Fruit fly (Drosophila melanogaster) whole organism, embryonic: ENCODE results near the gene CG18788.
A peak's percentile ranks its signal among the peaks of the same experiment; 100 is the strongest.

ENCODE experiments used
- CG10267 ChIP-seq: fragments of 200-800 bp; sonication (Bioruptor generic); optimal IDR thresholded peaks from 2 replicates; lab custom pipeline; 2018; ENCODE audit warnings: missing biosample characterization, mild to moderate bottlenecking, missing genetic modification characterization, moderate library complexity
- CG11398 ChIP-seq: fragments of 200-800 bp; sonication (Bioruptor generic); optimal IDR thresholded peaks from 2 replicates; lab custom pipeline; 2016; ENCODE audit warnings: missing biosample characterization, missing genetic modification characterization
- CG12942 ChIP-seq: fragments of 200-800 bp; sonication (Bioruptor generic); optimal IDR thresholded peaks from 3 replicates; lab custom pipeline; 2016; ENCODE audit warnings: missing biosample characterization, missing genetic modification characterization
- CG14014 ChIP-seq: fragments of 200-800 bp; sonication (Bioruptor generic); IDR thresholded peaks from 2 replicates; pipeline ENCODE4 v1.3.6; 2022; ENCODE audit warnings: missing biosample characterization, missing genetic modification characterization
- CG1602 ChIP-seq: fragments of 200-800 bp; sonication (Bioruptor generic); optimal IDR thresholded peaks from 3 replicates; lab custom pipeline; 2016; ENCODE audit warnings: missing biosample characterization, missing genetic modification characterization
- CG17186 ChIP-seq: fragments of 200-800 bp; sonication (Bioruptor generic); optimal IDR thresholded peaks from 3 replicates; lab custom pipeline; 2017; ENCODE audit warnings: missing biosample characterization, missing genetic modification reagents, missing genetic modification characterization
- CG17802 ChIP-seq: fragments of 200-800 bp; sonication (Bioruptor generic); optimal IDR thresholded peaks from 2 replicates; lab custom pipeline; 2018; ENCODE audit warnings: missing biosample characterization, mild to moderate bottlenecking, missing genetic modification characterization, moderate library complexity
- CG2120 ChIP-seq: fragments of 200-800 bp; sonication (Bioruptor generic); optimal IDR thresholded peaks from 3 replicates; lab custom pipeline; 2016; ENCODE audit warnings: missing biosample characterization, missing genetic modification characterization
- CG32532 ChIP-seq: fragments of 200-800 bp; sonication (Bioruptor generic); IDR thresholded peaks from 2 replicates; pipeline ENCODE4 v1.3.6; 2022; ENCODE audit warnings: missing biosample characterization, missing genetic modification characterization
- CG4707 ChIP-seq: fragments of 200-800 bp; sonication (Bioruptor generic); optimal IDR thresholded peaks from 2 replicates; lab custom pipeline; 2018; ENCODE audit warnings: missing biosample characterization, mild to moderate bottlenecking, missing genetic modification characterization, moderate library complexity
- CG5245 ChIP-seq: fragments of 200-800 bp; sonication (Bioruptor generic); optimal IDR thresholded peaks from 3 replicates; lab custom pipeline; 2016; ENCODE audit warnings: missing biosample characterization, missing genetic modification characterization
- CG6854 ChIP-seq: fragments of 200-800 bp; sonication (Bioruptor generic); optimal IDR thresholded peaks from 3 replicates; lab custom pipeline; 2017; ENCODE audit warnings: missing biosample characterization, mild to moderate bottlenecking, missing genetic modification characterization
- CG7839 ChIP-seq: fragments of 200-800 bp; sonication (Bioruptor generic); optimal IDR thresholded peaks from 3 replicates; lab custom pipeline; 2018; ENCODE audit warnings: missing biosample characterization, mild to moderate bottlenecking, missing genetic modification characterization, moderate library complexity
- CG8281 ChIP-seq: fragments of 200-800 bp; sonication (Bioruptor generic); optimal IDR thresholded peaks from 2 replicates; lab custom pipeline; 2018; ENCODE audit warnings: missing biosample characterization, mild to moderate bottlenecking, missing genetic modification characterization, moderate library complexity
- CG8765 ChIP-seq: fragments of 200-800 bp; sonication (Bioruptor generic); IDR thresholded peaks from 2 replicates; pipeline ENCODE4 v1.3.6; 2022; ENCODE audit warnings: missing biosample characterization, missing genetic modification characterization
- CG9817 ChIP-seq: fragments of 200-800 bp; sonication (Bioruptor generic); optimal IDR thresholded peaks from 2 replicates; lab custom pipeline; 2018; ENCODE audit warnings: missing biosample characterization, mild to moderate bottlenecking, missing genetic modification characterization, moderate library complexity
- Camta ChIP-seq: fragments of 200-800 bp; sonication (Bioruptor generic); optimal IDR thresholded peaks from 2 replicates; lab custom pipeline; 2016; ENCODE audit warnings: missing biosample characterization, missing genetic modification characterization
- CoRest ChIP-seq: fragments of 200-800 bp; sonication (Bioruptor generic); optimal IDR thresholded peaks from 3 replicates; lab custom pipeline; 2018; ENCODE audit warnings: missing biosample characterization, mild to moderate bottlenecking, missing genetic modification characterization, moderate library complexity
- D ChIP-seq, 2 experiments: fragments of 200-800 bp in 1 of 2; fragments of >200 bp in 1 of 2; sonication (Bioruptor generic) in 1 of 2; optimal IDR thresholded peaks; 2 replicates in 1 of 2; 3 replicates in 1 of 2; lab custom pipeline; 2017; ENCODE audit warnings: mild to moderate bottlenecking in 1 of 2, missing biosample characterization in 1 of 2, missing genetic modification characterization in 1 of 2, missing genetic modification reagents in 1 of 2
- Dbx ChIP-seq: fragments of 200-800 bp; sonication (Bioruptor generic); IDR thresholded peaks from 3 replicates; pipeline ENCODE4 v1.3.6; 2022; ENCODE audit warnings: missing biosample characterization, missing genetic modification characterization
- Dek ChIP-seq: fragments of 200-800 bp; sonication (Bioruptor generic); optimal IDR thresholded peaks from 3 replicates; lab custom pipeline; 2019; ENCODE audit warnings: missing biosample characterization, mild to moderate bottlenecking, missing genetic modification characterization, moderate library complexity
- Doc3 ChIP-seq: fragments of 200-800 bp; sonication (Bioruptor generic); IDR thresholded peaks from 3 replicates; pipeline ENCODE4 v1.3.6; 2022; ENCODE audit warnings: missing biosample characterization, missing genetic modification characterization; ENCODE audit not compliant: partially characterized antibody
- Dp ChIP-seq: fragments of 200-800 bp; sonication (Bioruptor generic); optimal IDR thresholded peaks from 2 replicates; lab custom pipeline; 2018; ENCODE audit warnings: missing biosample characterization, mild to moderate bottlenecking, missing genetic modification characterization, moderate library complexity
- Fer2 ChIP-seq: fragments of 200-800 bp; sonication (Bioruptor generic); optimal IDR thresholded peaks from 2 replicates; lab custom pipeline; 2018; ENCODE audit warnings: missing biosample characterization, mild to moderate bottlenecking, missing genetic modification characterization, moderate library complexity
- Hey ChIP-seq: fragments of 200-800 bp; sonication (Bioruptor generic); optimal IDR thresholded peaks from 3 replicates; lab custom pipeline; 2018; ENCODE audit warnings: missing biosample characterization, mild to moderate bottlenecking, missing genetic modification characterization
- HmgZ ChIP-seq: fragments of 200-800 bp; sonication (Bioruptor generic); optimal IDR thresholded peaks from 2 replicates; lab custom pipeline; 2018; ENCODE audit warnings: missing biosample characterization, mild to moderate bottlenecking, missing genetic modification characterization
- Lim3 ChIP-seq: fragments of 200-800 bp; sonication (Bioruptor generic); IDR thresholded peaks from 2 replicates; pipeline ENCODE4 v1.3.6; 2022; ENCODE audit warnings: missing biosample characterization, missing genetic modification characterization
- Mrtf ChIP-seq: fragments of 200-800 bp; sonication (Bioruptor generic); IDR thresholded peaks from 3 replicates; pipeline ENCODE4 v1.3.6; 2022; ENCODE audit warnings: missing biosample characterization, missing genetic modification characterization
- NC2α ChIP-seq: fragments of 200-800 bp; sonication (Bioruptor generic); optimal IDR thresholded peaks from 2 replicates; lab custom pipeline; 2016; ENCODE audit warnings: missing biosample characterization, missing genetic modification characterization
- Nf-YA ChIP-seq: fragments of 200-800 bp; sonication (Bioruptor generic); IDR thresholded peaks from 2 replicates; pipeline ENCODE4 v1.3.6; 2022; ENCODE audit warnings: missing biosample characterization, missing genetic modification characterization
- Rx ChIP-seq: fragments of 200-800 bp; sonication (Bioruptor generic); IDR thresholded peaks from 2 replicates; pipeline ENCODE4 v1.3.6; 2022; ENCODE audit warnings: missing biosample characterization, missing genetic modification characterization
- Sox100B ChIP-seq: fragments of 200-800 bp; sonication (Bioruptor generic); optimal IDR thresholded peaks from 3 replicates; lab custom pipeline; 2018; ENCODE audit warnings: missing biosample characterization, mild to moderate bottlenecking, missing genetic modification characterization
- Trl ChIP-seq, 3 experiments: fragments of >200 bp in 2 of 3; fragments of 200-800 bp in 1 of 3; sonication (Bioruptor generic) in 1 of 3; optimal IDR thresholded peaks; 2 replicates in 1 of 3; 3 replicates in 2 of 3; lab custom pipeline; 2016 to 2017; ENCODE audit warnings: missing biosample characterization in 1 of 3, missing genetic modification characterization in 1 of 3
- Xrp1 ChIP-seq: fragments of 200-800 bp; sonication (Bioruptor generic); IDR thresholded peaks from 2 replicates; pipeline ENCODE4 v1.3.6; 2022; ENCODE audit warnings: missing biosample characterization, missing genetic modification characterization
- abd-A ChIP-seq: fragments of 200-800 bp; sonication (Bioruptor generic); optimal IDR thresholded peaks from 3 replicates; lab custom pipeline; 2019; ENCODE audit warnings: missing biosample characterization, mild to moderate bottlenecking, missing genetic modification characterization, moderate library complexity
- al ChIP-seq: fragments of 200-800 bp; sonication (Bioruptor generic); IDR thresholded peaks from 2 replicates; pipeline ENCODE4 v1.3.6; 2022; ENCODE audit warnings: missing biosample characterization, missing genetic modification characterization
- bab2 ChIP-seq: fragments of 200-800 bp; sonication (Bioruptor generic); optimal IDR thresholded peaks from 2 replicates; lab custom pipeline; 2016; ENCODE audit warnings: missing biosample characterization, missing genetic modification characterization
- bigmax ChIP-seq: fragments of 200-800 bp; sonication (Bioruptor generic); optimal IDR thresholded peaks from 2 replicates; lab custom pipeline; 2018; ENCODE audit warnings: missing biosample characterization, mild to moderate bottlenecking, missing genetic modification characterization
- chif ChIP-seq, 2 experiments: fragments of 200-800 bp; sonication (Bioruptor generic); optimal IDR thresholded peaks; 3 replicates each; lab custom pipeline; 2016; ENCODE audit warnings: missing biosample characterization in 2 of 2, missing genetic modification characterization in 2 of 2
- gfzf ChIP-seq: fragments of 200-800 bp; sonication (Bioruptor generic); optimal IDR thresholded peaks from 2 replicates; lab custom pipeline; 2016; ENCODE audit warnings: missing biosample characterization, mild to moderate bottlenecking, missing genetic modification characterization, moderate library complexity
- gsb ChIP-seq: fragments of 200-800 bp; sonication (Bioruptor generic); IDR thresholded peaks from 2 replicates; pipeline ENCODE4 v1.3.6; 2022; ENCODE audit warnings: missing biosample characterization, missing genetic modification characterization
- jigr1 ChIP-seq: fragments of 200-800 bp; sonication (Bioruptor generic); IDR thresholded peaks from 3 replicates; pipeline ENCODE4 v1.3.6; 2022; ENCODE audit warnings: missing biosample characterization, missing genetic modification characterization
- odd ChIP-seq: fragments of 200-800 bp; sonication (Bioruptor generic); optimal IDR thresholded peaks from 2 replicates; lab custom pipeline; 2017; ENCODE audit warnings: missing biosample characterization, mild to moderate bottlenecking, missing genetic modification characterization
- pzg ChIP-seq: fragments of 200-800 bp; sonication (Bioruptor generic); optimal IDR thresholded peaks from 3 replicates; lab custom pipeline; 2018; ENCODE audit warnings: missing biosample characterization, mild to moderate bottlenecking, missing genetic modification characterization, moderate library complexity
- run ChIP-seq: fragments of 200-800 bp; sonication (Bioruptor generic); optimal IDR thresholded peaks from 3 replicates; lab custom pipeline; 2018; ENCODE audit warnings: missing biosample characterization, mild to moderate bottlenecking, missing genetic modification characterization
- sd ChIP-seq: fragments of 200-800 bp; sonication (Bioruptor generic); optimal IDR thresholded peaks from 3 replicates; lab custom pipeline; 2018; ENCODE audit warnings: missing biosample characterization, mild to moderate bottlenecking, missing genetic modification characterization, moderate library complexity
- slou ChIP-seq: fragments of 200-800 bp; sonication (Bioruptor generic); optimal IDR thresholded peaks from 3 replicates; lab custom pipeline; 2016; ENCODE audit warnings: missing biosample characterization, missing genetic modification characterization
- stwl ChIP-seq: fragments of 200-800 bp; sonication (Bioruptor generic); optimal IDR thresholded peaks from 3 replicates; lab custom pipeline; 2018; ENCODE audit warnings: missing biosample characterization, mild to moderate bottlenecking, missing genetic modification characterization, moderate library complexity
- unc-4 ChIP-seq: fragments of 200-800 bp; sonication (Bioruptor generic); IDR thresholded peaks from 2 replicates; pipeline ENCODE4 v1.3.6; 2022; ENCODE audit warnings: missing biosample characterization, missing genetic modification characterization; ENCODE audit not compliant: partially characterized antibody
- vvl ChIP-seq: fragments of 200-800 bp; sonication (Bioruptor generic); IDR thresholded peaks from 2 replicates; pipeline ENCODE4 v1.3.6; 2022; ENCODE audit warnings: missing biosample characterization, missing genetic modification characterization

CG18788 gene

dm6 chr2L:12020735-12021134 lies 13.3 kb upstream of the CG18788 start, which contains the start of gene Wdr81 (continued):
- TF ChIP-seq Mrtf (GFP tag; lab: Robert Waterston, UW) (no peak), Dp (GFP tag; lab: Kevin White, UChicago) (peak; percentile 96), unc-4 (GFP tag; lab: Robert Waterston, UW) (no peak; the same call in 1 of the 2 replicates), gsb (no peak), Rx (GFP tag; lab: Robert Waterston, UW) (no peak), Doc3 (no peak), bigmax (GFP tag; lab: Kevin White, UChicago) (no peak), stwl (tag; lab: Kevin White, UChicago) (peak; percentile 28), gfzf (peak; percentile 80), slou (GFP tag; lab: Kevin White, UChicago) (no peak), Sox100B (no peak), jigr1 (GFP tag; lab: Robert Waterston, UW) (no peak), CG10267 (tag; lab: Kevin White, UChicago) (peak; percentile 17), D (optimal IDR thresholded peaks at IDR 0.05; lab: Kevin White, UChicago) (no peak), D (GFP tag; optimal IDR thresholded peaks at IDR 0.05; lab: Kevin White, UChicago) (no peak), CG32532 (no peak), vvl (GFP tag; lab: Robert Waterston, UW) (no peak), CG5245 (GFP tag; lab: Kevin White, UChicago) (no peak), pzg (GFP tag; lab: Kevin White, UChicago) (peak; percentile 68), Dek (tag; lab: Kevin White, UChicago) (no peak), abd-A (tag; lab: Kevin White, UChicago) (no peak), Lim3 (GFP tag; lab: Robert Waterston, UW) (no peak), Nf-YA (GFP tag; lab: Robert Waterston, UW) (no peak), bab2 (GFP tag; lab: Kevin White, UChicago) (no peak)

DNA sequence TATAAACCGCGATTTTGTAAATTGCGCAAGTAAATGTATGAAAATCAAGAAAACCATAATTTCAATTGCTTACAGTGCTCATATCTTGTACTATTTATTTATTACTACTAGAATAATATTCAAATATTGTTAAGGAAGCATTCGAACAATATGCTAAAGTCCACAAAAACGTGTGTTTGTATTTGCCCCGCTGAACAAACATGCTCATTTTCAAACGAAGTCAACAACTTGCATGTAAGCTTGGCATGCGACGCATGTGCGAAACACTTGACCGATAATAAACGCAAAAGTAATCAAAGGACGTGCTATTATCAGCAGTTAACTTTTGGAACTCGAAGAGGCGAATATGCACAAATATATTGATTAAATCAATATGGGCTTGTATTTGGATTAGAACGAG lies 12.8 kb upstream of the CG18788 start:
- TF ChIP-seq CG11398 (GFP tag; lab: Kevin White, UChicago), result peak; percentile 54
- TF ChIP-seq CG6854 (GFP tag; lab: Kevin White, UChicago), result peak; percentile 48
- TF ChIP-seq CG9817, result peak; percentile 29
- no peak for TF ChIP-seq sd
- peak; percentile 71 for TF ChIP-seq odd (GFP tag; lab: Kevin White, UChicago)
- peak; percentile 60; the same call in 1 of the 2 replicates for TF ChIP-seq CG14014 (GFP tag; lab: Robert Waterston, UW)
- TF ChIP-seq bab2 (GFP tag; lab: Kevin White, UChicago), result peak; percentile 84
- TF ChIP-seq CoRest, result peak; percentile 64
- TF ChIP-seq CG8765 (GFP tag; lab: Robert Waterston, UW), result no peak
- TF ChIP-seq Fer2 (tag; lab: Kevin White, UChicago), result peak; percentile 0
- TF ChIP-seq CG12942 (GFP tag; lab: Kevin White, UChicago), result peak; percentile 62
- no peak for TF ChIP-seq Trl (optimal IDR thresholded peaks at IDR 0.05; lab: Kevin White, UChicago)
- peak; percentile 61 for TF ChIP-seq Trl (GFP tag; optimal IDR thresholded peaks at IDR 0.05; lab: Kevin White, UChicago)
- peak; percentile 58; the same call in 1 of the 3 replicates for TF ChIP-seq Dbx (GFP tag; lab: Robert Waterston, UW)
- peak; percentile 22 for TF ChIP-seq CG1602 (GFP tag; lab: Kevin White, UChicago)
- TF ChIP-seq NC2α (GFP tag; lab: Kevin White, UChicago), result peak; percentile 6
- no peak for TF ChIP-seq al (GFP tag; lab: Robert Waterston, UW)
- peak; percentile 7 to 40 for TF ChIP-seq chif (GFP tag; optimal IDR thresholded peaks at IDR 0.05; lab: Kevin White, UChicago)
- TF ChIP-seq CG17802 (tag; lab: Kevin White, UChicago), result peak; percentile 15
- TF ChIP-seq Hey (tag; lab: Kevin White, UChicago), result peak; percentile 67
- peak; percentile 72 for TF ChIP-seq Xrp1 (GFP tag; lab: Robert Waterston, UW)
- TF ChIP-seq Camta (GFP tag; lab: Kevin White, UChicago), result peak; percentile 12
- peak; percentile 52 for TF ChIP-seq CG2120 (GFP tag; lab: Kevin White, UChicago)
- TF ChIP-seq CG4707 (GFP tag; lab: Kevin White, UChicago), result peak; percentile 77
- no peak for TF ChIP-seq CG17186 (GFP tag; lab: Kevin White, UChicago)
- TF ChIP-seq CG8281 (tag; lab: Kevin White, UChicago), result peak; percentile 33
- no peak for TF ChIP-seq run (tag; lab: Kevin White, UChicago)
- TF ChIP-seq HmgZ, result peak; percentile 60
- TF ChIP-seq CG7839 (tag; lab: Kevin White, UChicago), result peak; percentile 29
